ENCODE assay signal across 4 worm cellular contexts in genomic region chrIV:14793900-14794624, ce11.
TF ChIP-seq lines count a peak whose summit lies in the region.

No protein-coding gene starts in this region.

TF ChIP-seq in whole organism, L2 larva, 48 proteins besides CTCF, POLR2A, EP300 and RAD21 (continues in another document):
- TF ChIP-seq ama-1 (optimal IDR thresholded peaks at IDR 0.05; lab: Kevin White, UChicago) (no peak), C34F6.9 (tag; optimal IDR thresholded peaks at IDR 0.05; lab: Kevin White, UChicago) (peak; percentile 71), R02D3.7 (tag; optimal IDR thresholded peaks at IDR 0.05; lab: Kevin White, UChicago) (no peak), crh-2 (tag; optimal IDR thresholded peaks at IDR 0.05; lab: Kevin White, UChicago) (peak; percentile 97), F13H6.1 (tag; optimal IDR thresholded peaks at IDR 0.05; lab: Kevin White, UChicago) (peak; percentile 61), sma-3 (GFP tag; optimal IDR thresholded peaks at IDR 0.05; lab: Kevin White, UChicago) (peak; percentile 30), nhr-11 (tag; optimal IDR thresholded peaks at IDR 0.05; lab: Kevin White, UChicago) (no peak), zag-1 (tag; optimal IDR thresholded peaks at IDR 0.05; lab: Kevin White, UChicago) (no peak), ztf-4 (tag; optimal IDR thresholded peaks at IDR 0.05; lab: Kevin White, UChicago) (peak; percentile 46), snpc-4 (tag; optimal IDR thresholded peaks at IDR 0.05; lab: Kevin White, UChicago) (peak; percentile 53), lin-11 (tag; optimal IDR thresholded peaks at IDR 0.05; lab: Kevin White, UChicago) (no peak), nhr-21 (tag; optimal IDR thresholded peaks at IDR 0.05; lab: Kevin White, UChicago) (peak; percentile 10), unc-55 (GFP tag; optimal IDR thresholded peaks at IDR 0.05; lab: Kevin White, UChicago) (peak; percentile 68), blmp-1 (tag; optimal IDR thresholded peaks at IDR 0.05; lab: Kevin White, UChicago; ENCODE audit: insufficient read depth) (peak; percentile 96), mbf-1 (tag; optimal IDR thresholded peaks at IDR 0.05; lab: Kevin White, UChicago) (no peak), ztf-1 (GFP tag; conservative IDR thresholded peaks at IDR 0.05; lab: Robert Waterston, UW) (no peak), mab-5 (tag; optimal IDR thresholded peaks at IDR 0.05; lab: Kevin White, UChicago) (no peak), sem-4 (tag; optimal IDR thresholded peaks at IDR 0.05; lab: Kevin White, UChicago) (peak; percentile 38), dmd-4 (tag; optimal IDR thresholded peaks at IDR 0.05; lab: Kevin White, UChicago) (no peak), egl-27 (tag; optimal IDR thresholded peaks at IDR 0.05; lab: Kevin White, UChicago) (no peak), lin-13 (GFP tag; optimal IDR thresholded peaks at IDR 0.05; lab: Kevin White, UChicago) (peak; percentile 71), ceh-16 (tag; optimal IDR thresholded peaks at IDR 0.05; lab: Kevin White, UChicago) (peak; percentile 54), nhr-25 (tag; optimal IDR thresholded peaks at IDR 0.05; lab: Kevin White, UChicago) (peak; percentile 65), elt-1 (tag; optimal IDR thresholded peaks at IDR 0.05; lab: Kevin White, UChicago) (no peak)

TF ChIP-seq in whole organism, L4 larva, 104 proteins besides CTCF, POLR2A, EP300 and RAD21 (continues in another document):
- peak; percentile 22 for TF ChIP-seq nhr-11 (tag; optimal IDR thresholded peaks at IDR 0.05; lab: Kevin White, UChicago)
- peak; percentile 42 for TF ChIP-seq dpl-1 (GFP tag; optimal IDR thresholded peaks at IDR 0.05; lab: Kevin White, UChicago)
- TF ChIP-seq nhr-102 (tag; optimal IDR thresholded peaks at IDR 0.05; lab: Kevin White, UChicago), result peak; percentile 36
- TF ChIP-seq daf-8 (GFP tag; IDR thresholded peaks at IDR 0.05; lab: Robert Waterston, UW), result no peak
- TF ChIP-seq saeg-2 (GFP tag; IDR thresholded peaks at IDR 0.05; lab: Robert Waterston, UW), result 0 out of 2 replicates have a peak, but pooled peaks have one; percentile 5
- peak; percentile 71 for TF ChIP-seq ama-1 (optimal IDR thresholded peaks at IDR 0.05; lab: Kevin White, UChicago)
- no peak for TF ChIP-seq snpc-1.2 (GFP tag; IDR thresholded peaks at IDR 0.05; lab: Robert Waterston, UW)
- peak; percentile 36; the same call in 1 of the 2 replicates for TF ChIP-seq ceh-20 (GFP tag; IDR thresholded peaks at IDR 0.05; lab: Robert Waterston, UW)
- no peak for TF ChIP-seq daf-19 (GFP tag; conservative IDR thresholded peaks at IDR 0.05; lab: Robert Waterston, UW)
- TF ChIP-seq mxl-3 (GFP tag; optimal IDR thresholded peaks at IDR 0.05; lab: Kevin White, UChicago), result peak; percentile 93
- TF ChIP-seq spr-3 (GFP tag; optimal IDR thresholded peaks at IDR 0.05; lab: Kevin White, UChicago), result no peak
- no peak for TF ChIP-seq ztf-11 (tag; optimal IDR thresholded peaks at IDR 0.05; lab: Kevin White, UChicago)
- peak; percentile 61 to 88 for TF ChIP-seq mdl-1 (tag; optimal IDR thresholded peaks at IDR 0.05; lab: Kevin White, UChicago)
- TF ChIP-seq unc-62 (GFP tag; optimal IDR thresholded peaks at IDR 0.05 in 1 of 2; lab: Kevin White, UChicago), result peak in 1 of 2 experiments; percentile 69
- no peak for TF ChIP-seq unc-62 (tag; optimal IDR thresholded peaks at IDR 0.05; lab: Kevin White, UChicago)
- peak; percentile 46 for TF ChIP-seq dmd-6 (GFP tag; IDR thresholded peaks at IDR 0.05; lab: Robert Waterston, UW)
- no peak for TF ChIP-seq fkh-10 (GFP tag; optimal IDR thresholded peaks at IDR 0.05; lab: Kevin White, UChicago)
- TF ChIP-seq lin-38 (GFP tag; IDR thresholded peaks at IDR 0.05; lab: Robert Waterston, UW), result peak; percentile 40; the same call in 1 of the 2 replicates
- TF ChIP-seq lin-1 (GFP tag; IDR thresholded peaks at IDR 0.05; lab: Robert Waterston, UW), result no peak
- TF ChIP-seq nhr-10 (tag; optimal IDR thresholded peaks at IDR 0.05; lab: Kevin White, UChicago), result no peak
- no peak for TF ChIP-seq daf-16 (GFP tag; optimal IDR thresholded peaks at IDR 0.05; lab: Kevin White, UChicago)
- peak; percentile 85 for TF ChIP-seq daf-16 (tag; optimal IDR thresholded peaks at IDR 0.05; lab: Kevin White, UChicago)
- peak; percentile 49 to 68 for TF ChIP-seq lsy-2 (tag; optimal IDR thresholded peaks at IDR 0.05; lab: Kevin White, UChicago)

TF ChIP-seq in whole organism, late embryonic, 69 proteins besides CTCF, POLR2A, EP300 and RAD21 (continues in another document):
- TF ChIP-seq hlh-8 (tag; optimal IDR thresholded peaks at IDR 0.05; lab: Kevin White, UChicago) (no peak), fkh-6 (tag; optimal IDR thresholded peaks at IDR 0.05; lab: Kevin White, UChicago) (no peak), hlh-30 (tag; optimal IDR thresholded peaks at IDR 0.05; lab: Kevin White, UChicago; ENCODE audit: insufficient read depth) (peak; percentile 21), ref-2 (tag; optimal IDR thresholded peaks at IDR 0.05; lab: Kevin White, UChicago) (peak; percentile 59), ets-4 (tag; optimal IDR thresholded peaks at IDR 0.05; lab: Kevin White, UChicago) (peak; percentile 51), syd-9 (tag; optimal IDR thresholded peaks at IDR 0.05; lab: Kevin White, UChicago) (peak; percentile 13), ceh-45 (GFP tag; IDR thresholded peaks at IDR 0.05; lab: Robert Waterston, UW) (no peak), ceh-18 (tag; optimal IDR thresholded peaks at IDR 0.05; lab: Kevin White, UChicago) (peak; percentile 30), npax-4 (tag; optimal IDR thresholded peaks at IDR 0.05; lab: Kevin White, UChicago) (no peak), ceh-22 (tag; optimal IDR thresholded peaks at IDR 0.05; lab: Kevin White, UChicago) (no peak), pat-9 (tag; optimal IDR thresholded peaks at IDR 0.05; lab: Kevin White, UChicago) (no peak), rnt-1 (tag; optimal IDR thresholded peaks at IDR 0.05; lab: Kevin White, UChicago) (peak; percentile 61), ceh-19 (GFP tag; optimal IDR thresholded peaks at IDR 0.05; lab: Kevin White, UChicago) (peak; percentile 50), ceh-6 (GFP tag; optimal IDR thresholded peaks at IDR 0.05; lab: Kevin White, UChicago) (peak; percentile 27), tbx-2 (tag; optimal IDR thresholded peaks at IDR 0.05; lab: Kevin White, UChicago) (peak; percentile 36), C38D4.7 (GFP tag; optimal IDR thresholded peaks at IDR 0.05; lab: Kevin White, UChicago) (peak; percentile 1), nfya-1 (tag; optimal IDR thresholded peaks at IDR 0.05; lab: Kevin White, UChicago) (peak; percentile 75), nhr-232 (tag; optimal IDR thresholded peaks at IDR 0.05; lab: Kevin White, UChicago) (no peak), hlh-6 (tag; optimal IDR thresholded peaks at IDR 0.05; lab: Kevin White, UChicago) (no peak), fkh-10 (GFP tag; optimal IDR thresholded peaks at IDR 0.05; lab: Kevin White, UChicago) (peak; percentile 34), unc-86 (tag; optimal IDR thresholded peaks at IDR 0.05; lab: Kevin White, UChicago) (no peak), ceh-14 (tag; optimal IDR thresholded peaks at IDR 0.05; lab: Kevin White, UChicago) (peak; percentile 7), pag-3 (tag; optimal IDR thresholded peaks at IDR 0.05; lab: Kevin White, UChicago; ENCODE audit: borderline replicate concordance) (no peak), pros-1 (tag; optimal IDR thresholded peaks at IDR 0.05; lab: Kevin White, UChicago) (peak; percentile 2), ceh-34 (tag; optimal IDR thresholded peaks at IDR 0.05; lab: Kevin White, UChicago) (peak; percentile 74), ceh-31 (tag; optimal IDR thresholded peaks at IDR 0.05; lab: Kevin White, UChicago) (peak; percentile 63)

TF ChIP-seq in whole organism, mixed stage, embryonic, 35 proteins besides CTCF, POLR2A, EP300 and RAD21:
- TF ChIP-seq blmp-1 (tag; optimal IDR thresholded peaks at IDR 0.05; lab: Kevin White, UChicago), result peak; percentile 94
- TF ChIP-seq sptf-1 (tag; optimal IDR thresholded peaks at IDR 0.05; lab: Kevin White, UChicago), result peak; percentile 32
- peak; percentile 51 for TF ChIP-seq ces-1 (GFP tag; optimal IDR thresholded peaks at IDR 0.05; lab: Kevin White, UChicago)
- TF ChIP-seq nhr-237 (tag; optimal IDR thresholded peaks at IDR 0.05; lab: Kevin White, UChicago), result peak; percentile 1
- peak; percentile 41 for TF ChIP-seq lsy-2 (tag; optimal IDR thresholded peaks at IDR 0.05; lab: Kevin White, UChicago)
- peak; percentile 14 for TF ChIP-seq ceh-43 (GFP tag; optimal IDR thresholded peaks at IDR 0.05; lab: Kevin White, UChicago)
- peak; percentile 13 for TF ChIP-seq lin-13 (tag; optimal IDR thresholded peaks at IDR 0.05; lab: Kevin White, UChicago)
- TF ChIP-seq elt-3 (tag; optimal IDR thresholded peaks at IDR 0.05; lab: Kevin White, UChicago), result no peak
- TF ChIP-seq mls-2 (tag; optimal IDR thresholded peaks at IDR 0.05; lab: Kevin White, UChicago), result peak; percentile 44
- peak; percentile 14 for TF ChIP-seq ztf-11 (tag; optimal IDR thresholded peaks at IDR 0.05; lab: Kevin White, UChicago)
- no peak for TF ChIP-seq nhr-28 (tag; optimal IDR thresholded peaks at IDR 0.05; lab: Kevin White, UChicago)
- TF ChIP-seq ceh-39 (tag; optimal IDR thresholded peaks at IDR 0.05; lab: Kevin White, UChicago), result peak; percentile 75
- TF ChIP-seq unc-120 (tag; optimal IDR thresholded peaks at IDR 0.05; lab: Kevin White, UChicago; ENCODE audit: poor library complexity, severe bottlenecking), result peak; percentile 43
- TF ChIP-seq mab-5 (tag; optimal IDR thresholded peaks at IDR 0.05; lab: Kevin White, UChicago), result no peak
- TF ChIP-seq ham-2 (GFP tag; optimal IDR thresholded peaks at IDR 0.05; lab: Kevin White, UChicago), result peak; percentile 48
- peak; percentile 6 for TF ChIP-seq mep-1 (tag; optimal IDR thresholded peaks at IDR 0.05; lab: Kevin White, UChicago)
